Worm (Caenorhabditis elegans): Measurements from ENCODE around the gene Y22D7AL.15.

DNA sequence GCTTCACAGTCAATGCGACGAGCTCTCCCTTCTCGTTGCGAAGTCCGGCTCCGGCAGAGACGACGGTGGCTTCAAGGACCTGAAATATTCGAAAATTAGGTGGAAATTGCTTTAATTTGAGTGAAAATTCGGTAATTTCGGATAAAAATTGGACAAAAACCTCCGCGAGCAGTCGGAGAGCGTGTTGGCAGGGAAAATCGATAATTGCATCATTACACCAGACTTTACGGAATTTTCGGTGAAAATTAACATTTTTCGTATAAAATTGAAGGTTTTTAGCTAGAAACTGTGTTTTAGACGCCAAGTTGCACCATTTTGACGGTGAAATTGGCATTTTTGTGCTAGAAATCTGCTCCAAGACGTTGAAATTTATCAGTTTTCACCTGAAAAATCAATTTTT is 41.4 kb downstream of the Y22D7AL.15 start:
- TF ChIP-seq lin-11 (tag; optimal IDR thresholded peaks at IDR 0.05) = no peak
- no peak for TF ChIP-seq T23F11.4 (GFP tag; optimal IDR thresholded peaks at IDR 0.05)
- TF ChIP-seq elt-2 (tag; optimal IDR thresholded peaks at IDR 0.05) = no peak
- TF ChIP-seq ceh-31 (tag; optimal IDR thresholded peaks at IDR 0.05) = no peak
- no peak for TF ChIP-seq sdc-2 (tag; optimal IDR thresholded peaks at IDR 0.05)
